Fruit fly (Drosophila melanogaster) whole organism, embryonic: ENCODE results near the gene Pss.
A peak's percentile ranks its signal among the peaks of the same experiment; 100 is the strongest.

Experiments
- Antp ChIP-seq: fragments of 200-800 bp; sonication (Bioruptor generic); optimal IDR thresholded peaks from 3 replicates; lab custom pipeline; 2016; ENCODE audit warnings: missing biosample characterization, missing genetic modification characterization
- Bgb ChIP-seq: fragments of 200-800 bp; sonication (Bioruptor generic); IDR thresholded peaks from 2 replicates; pipeline ENCODE4 v1.3.6; 2022; ENCODE audit warnings: missing biosample characterization, missing genetic modification characterization; ENCODE audit not compliant: partially characterized antibody
- CG10267 ChIP-seq: fragments of 200-800 bp; sonication (Bioruptor generic); optimal IDR thresholded peaks from 2 replicates; lab custom pipeline; 2018; ENCODE audit warnings: missing biosample characterization, mild to moderate bottlenecking, missing genetic modification characterization, moderate library complexity
- CG11696 ChIP-seq: fragments of 200-800 bp; sonication (Bioruptor generic); IDR thresholded peaks from 2 replicates; pipeline ENCODE4 v1.3.6; 2022; ENCODE audit warnings: missing biosample characterization, missing genetic modification characterization
- CG12071 ChIP-seq: fragments of 200-800 bp; sonication (Bioruptor generic); optimal IDR thresholded peaks from 3 replicates; lab custom pipeline; 2018; ENCODE audit warnings: missing biosample characterization, mild to moderate bottlenecking, missing genetic modification characterization
- CG12219 ChIP-seq: fragments of 200-800 bp; sonication (Bioruptor generic); optimal IDR thresholded peaks from 3 replicates; lab custom pipeline; 2018; ENCODE audit warnings: missing biosample characterization, mild to moderate bottlenecking, missing genetic modification characterization
- CG13296 ChIP-seq: fragments of 200-800 bp; sonication (Bioruptor generic); optimal IDR thresholded peaks from 3 replicates; lab custom pipeline; 2018; ENCODE audit warnings: missing biosample characterization, mild to moderate bottlenecking, missing genetic modification characterization
- CG17829 ChIP-seq: fragments of 200-800 bp; optimal IDR thresholded peaks from 2 replicates; lab custom pipeline; 2019; ENCODE audit warnings: missing biosample characterization, mild to moderate bottlenecking, missing genetic modification characterization, moderate library complexity
- CG17912 ChIP-seq: fragments of 200-800 bp; sonication (Bioruptor generic); optimal IDR thresholded peaks from 2 replicates; lab custom pipeline; 2018; ENCODE audit warnings: missing biosample characterization, mild to moderate bottlenecking, missing genetic modification characterization
- CG32767 ChIP-seq: fragments of 200-800 bp; sonication (Bioruptor generic); IDR thresholded peaks from 2 replicates; pipeline ENCODE4 v1.3.6; 2022; ENCODE audit warnings: missing biosample characterization, missing genetic modification characterization
- CG32772 ChIP-seq: fragments of 200-800 bp; sonication (Bioruptor generic); IDR thresholded peaks from 2 replicates; pipeline ENCODE4 v1.3.6; 2022; ENCODE audit warnings: missing biosample characterization, missing genetic modification characterization
- CG4360 ChIP-seq: fragments of 200-800 bp; sonication (Bioruptor generic); IDR thresholded peaks from 2 replicates; pipeline ENCODE4 v1.3.6; 2022; ENCODE audit warnings: missing biosample characterization, missing genetic modification characterization
- CG4730 ChIP-seq: fragments of 200-800 bp; sonication (Bioruptor generic); IDR thresholded peaks from 2 replicates; pipeline ENCODE4 v1.3.6; 2022; ENCODE audit warnings: missing biosample characterization, missing genetic modification characterization
- CG6689 ChIP-seq: fragments of 200-800 bp; sonication (Bioruptor generic); IDR thresholded peaks from 2 replicates; pipeline ENCODE4 v1.3.6; 2022; ENCODE audit warnings: missing biosample characterization, missing genetic modification characterization
- CG7745 ChIP-seq: fragments of 200-800 bp; sonication (Bioruptor generic); optimal IDR thresholded peaks from 2 replicates; lab custom pipeline; 2018; ENCODE audit warnings: missing biosample characterization, mild to moderate bottlenecking, missing genetic modification characterization, moderate library complexity
- CG9215 ChIP-seq: fragments of 200-800 bp; sonication (Bioruptor generic); IDR thresholded peaks from 2 replicates; pipeline ENCODE4 v1.3.6; 2022; ENCODE audit warnings: missing biosample characterization, missing genetic modification characterization
- Chrac-16 ChIP-seq: fragments of 200-800 bp; sonication (Bioruptor generic); optimal IDR thresholded peaks from 3 replicates; lab custom pipeline; 2016; ENCODE audit warnings: missing biosample characterization, missing genetic modification characterization
- D ChIP-seq, 2 experiments: fragments of 200-800 bp in 1 of 2; fragments of >200 bp in 1 of 2; sonication (Bioruptor generic) in 1 of 2; optimal IDR thresholded peaks; 2 replicates in 1 of 2; 3 replicates in 1 of 2; lab custom pipeline; 2017; ENCODE audit warnings: mild to moderate bottlenecking in 1 of 2, missing biosample characterization in 1 of 2, missing genetic modification characterization in 1 of 2, missing genetic modification reagents in 1 of 2
- Dbx ChIP-seq: fragments of 200-800 bp; sonication (Bioruptor generic); IDR thresholded peaks from 3 replicates; pipeline ENCODE4 v1.3.6; 2022; ENCODE audit warnings: missing biosample characterization, missing genetic modification characterization
- Dfd ChIP-seq, 2 experiments: fragments of >200 bp; optimal IDR thresholded peaks; 2 replicates each; lab custom pipeline; 2017; ENCODE audit warnings: missing biosample characterization in 2 of 2, missing genetic modification characterization in 2 of 2
- E2f1 ChIP-seq: fragments of 200-800 bp; sonication (Bioruptor generic); IDR thresholded peaks from 2 replicates; pipeline ENCODE4 v1.3.6; 2022; ENCODE audit warnings: missing biosample characterization, missing genetic modification characterization
- HmgZ ChIP-seq: fragments of 200-800 bp; sonication (Bioruptor generic); optimal IDR thresholded peaks from 2 replicates; lab custom pipeline; 2018; ENCODE audit warnings: missing biosample characterization, mild to moderate bottlenecking, missing genetic modification characterization
- Hr39 ChIP-seq: fragments of >200 bp; optimal IDR thresholded peaks from 2 replicates; lab custom pipeline; 2017
- MBD-R2 ChIP-seq: fragments of 200-800 bp; sonication (Bioruptor generic); IDR thresholded peaks from 2 replicates; pipeline ENCODE4 v1.3.6; 2022; ENCODE audit warnings: missing biosample characterization, missing genetic modification characterization
- NC2β ChIP-seq: fragments of 200-800 bp; sonication (Bioruptor generic); optimal IDR thresholded peaks from 2 replicates; lab custom pipeline; 2016; ENCODE audit warnings: missing biosample characterization, missing genetic modification characterization
- Oli ChIP-seq: fragments of 200-800 bp; sonication (Bioruptor generic); optimal IDR thresholded peaks from 2 replicates; lab custom pipeline; 2018; ENCODE audit warnings: missing biosample characterization, mild to moderate bottlenecking, missing genetic modification characterization, moderate library complexity
- Rfx ChIP-seq: fragments of 200-800 bp; sonication (Bioruptor generic); IDR thresholded peaks from 2 replicates; pipeline ENCODE4 v1.3.6; 2022; ENCODE audit warnings: missing biosample characterization, missing genetic modification characterization
- TFAM ChIP-seq: fragments of 200-800 bp; sonication (Bioruptor generic); optimal IDR thresholded peaks from 2 replicates; lab custom pipeline; 2017; ENCODE audit warnings: missing biosample characterization, missing genetic modification characterization, inconsistent platforms
- ase ChIP-seq: fragments of 200-800 bp; sonication (Bioruptor generic); IDR thresholded peaks from 3 replicates; pipeline ENCODE4 v1.3.6; 2022; ENCODE audit warnings: missing biosample characterization, missing genetic modification characterization
- bbx ChIP-seq: fragments of 200-800 bp; sonication (Bioruptor generic); IDR thresholded peaks from 2 replicates; pipeline ENCODE4 v1.3.6; 2022; ENCODE audit warnings: missing biosample characterization, missing genetic modification characterization; ENCODE audit not compliant: partially characterized antibody
- bowl ChIP-seq: fragments of 200-800 bp; sonication (Bioruptor generic); IDR thresholded peaks from 2 replicates; pipeline ENCODE4 v1.3.6; 2022; ENCODE audit warnings: missing biosample characterization, missing genetic modification characterization
- cad ChIP-seq: fragments of >200 bp; optimal IDR thresholded peaks from 2 replicates; lab custom pipeline; 2017; ENCODE audit warnings: missing biosample characterization, missing genetic modification characterization
- chm ChIP-seq: fragments of 200-800 bp; sonication (Bioruptor generic); IDR thresholded peaks from 2 replicates; pipeline ENCODE4 v1.3.6; 2022; ENCODE audit warnings: missing biosample characterization, missing genetic modification characterization
- da ChIP-seq: fragments of 200-800 bp; sonication (Bioruptor generic); optimal IDR thresholded peaks from 2 replicates; lab custom pipeline; 2016; ENCODE audit warnings: missing biosample characterization, missing genetic modification characterization
- eve ChIP-seq, 2 experiments: fragments of >200 bp; optimal IDR thresholded peaks; 2 replicates each; lab custom pipeline; 2017; ENCODE audit warnings: missing biosample characterization in 2 of 2, missing genetic modification characterization in 2 of 2
- eyg ChIP-seq: fragments of 200-800 bp; sonication (Bioruptor generic); optimal IDR thresholded peaks from 3 replicates; lab custom pipeline; 2016; ENCODE audit warnings: missing biosample characterization, missing genetic modification characterization
- fd102C ChIP-seq: fragments of 200-800 bp; sonication (Bioruptor generic); optimal IDR thresholded peaks from 2 replicates; lab custom pipeline; 2018; ENCODE audit warnings: missing biosample characterization, mild to moderate bottlenecking, missing genetic modification characterization, moderate library complexity
- fd3F ChIP-seq: fragments of 200-800 bp; sonication (Bioruptor generic); optimal IDR thresholded peaks from 2 replicates; lab custom pipeline; 2018; ENCODE audit warnings: missing biosample characterization, mild to moderate bottlenecking, missing genetic modification characterization, moderate library complexity
- fd64A ChIP-seq: fragments of 200-800 bp; sonication (Bioruptor generic); optimal IDR thresholded peaks from 3 replicates; lab custom pipeline; 2018; ENCODE audit warnings: missing biosample characterization, mild to moderate bottlenecking, missing genetic modification characterization
- gsb ChIP-seq: fragments of 200-800 bp; sonication (Bioruptor generic); IDR thresholded peaks from 2 replicates; pipeline ENCODE4 v1.3.6; 2022; ENCODE audit warnings: missing biosample characterization, missing genetic modification characterization
- kni ChIP-seq: fragments of 200-800 bp; sonication (Bioruptor generic); optimal IDR thresholded peaks from 3 replicates; lab custom pipeline; 2017; ENCODE audit warnings: mild to moderate bottlenecking, missing biosample characterization, missing genetic modification reagents, missing genetic modification characterization
- lilli ChIP-seq: fragments of 200-800 bp; sonication (Bioruptor generic); optimal IDR thresholded peaks from 3 replicates; lab custom pipeline; 2016; ENCODE audit warnings: missing biosample characterization, missing genetic modification characterization
- nerfin-1 ChIP-seq: fragments of 200-800 bp; sonication (Bioruptor generic); optimal IDR thresholded peaks from 3 replicates; lab custom pipeline; 2019; ENCODE audit warnings: missing biosample characterization, mild to moderate bottlenecking, missing genetic modification characterization, moderate library complexity
- nom ChIP-seq: fragments of 200-800 bp; sonication (Bioruptor generic); optimal IDR thresholded peaks from 2 replicates; lab custom pipeline; 2017; ENCODE audit warnings: missing biosample characterization, missing genetic modification characterization, mild to moderate bottlenecking, moderate library complexity, missing genetic modification reagents
- rib ChIP-seq: fragments of 200-800 bp; sonication (Bioruptor generic); IDR thresholded peaks from 2 replicates; pipeline ENCODE4 v1.3.6; 2022; ENCODE audit warnings: missing biosample characterization, missing genetic modification characterization
- schlank ChIP-seq: fragments of 200-800 bp; sonication (Bioruptor generic); optimal IDR thresholded peaks from 2 replicates; lab custom pipeline; 2018; ENCODE audit warnings: missing biosample characterization, mild to moderate bottlenecking, missing genetic modification characterization
- sens ChIP-seq: fragments of 200-800 bp; sonication (Bioruptor generic); peaks from one replicate; lab custom pipeline; 2016; ENCODE audit warnings: missing biosample characterization, missing genetic modification characterization
- slp2 ChIP-seq: fragments of 200-800 bp; sonication (Bioruptor generic); optimal IDR thresholded peaks from 2 replicates; lab custom pipeline; 2016; ENCODE audit warnings: missing biosample characterization, missing genetic modification characterization
- sqz ChIP-seq: fragments of 200-800 bp; sonication (Bioruptor generic); optimal IDR thresholded peaks from 3 replicates; lab custom pipeline; 2018; ENCODE audit warnings: missing biosample characterization, mild to moderate bottlenecking, missing genetic modification characterization
- tin ChIP-seq: fragments of 200-800 bp; sonication (Bioruptor generic); optimal IDR thresholded peaks from 3 replicates; lab custom pipeline; 2016; ENCODE audit warnings: missing biosample characterization, missing genetic modification characterization
- zfh2 ChIP-seq: fragments of 200-800 bp; sonication (Bioruptor generic); optimal IDR thresholded peaks from 2 replicates; lab custom pipeline; 2016; ENCODE audit warnings: missing biosample characterization, missing genetic modification characterization

Gene Pss

DNA sequence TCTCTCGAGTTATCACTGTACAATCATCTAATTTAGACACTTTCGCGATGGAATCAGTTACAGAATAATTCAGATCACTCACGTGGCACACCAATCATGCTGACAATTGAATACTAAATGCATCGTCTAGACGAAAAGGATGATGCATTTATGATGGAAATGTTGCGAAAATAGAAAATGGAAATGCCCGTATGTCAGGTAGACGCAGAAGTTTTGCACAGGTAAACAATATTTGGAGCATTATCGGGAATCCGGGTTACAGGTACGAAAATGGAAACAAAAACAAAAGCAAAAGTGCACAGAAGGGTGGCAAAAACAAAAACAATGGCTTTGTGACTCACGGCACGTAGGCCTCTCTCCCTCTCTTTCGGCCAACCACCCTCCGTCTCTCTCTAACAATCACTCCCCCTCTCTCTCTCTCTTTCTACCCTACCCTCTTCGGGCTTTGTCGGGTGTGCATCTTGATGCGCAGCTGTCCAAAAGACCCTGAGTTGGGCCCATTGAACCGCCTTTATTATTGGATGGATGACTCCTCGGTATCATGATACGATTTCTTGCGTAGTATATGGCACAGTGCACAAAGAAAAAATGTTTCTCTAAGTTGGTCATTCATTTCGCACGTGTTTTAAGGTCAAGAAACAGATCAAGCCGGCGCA, 8.7 kb downstream of the Pss start (continued):
- TF ChIP-seq cad (GFP tag; lab: Kevin White, UChicago) (peak; percentile 46), Hr39 (lab: Kevin White, UChicago) (no peak), sqz (GFP tag; lab: Kevin White, UChicago) (no peak), tin (GFP tag; lab: Kevin White, UChicago) (no peak), nerfin-1 (tag; lab: Kevin White, UChicago) (peak; percentile 14), CG11696 (GFP tag; lab: Robert Waterston, UW) (no peak), rib (peak; percentile 45; the same call in 1 of the 2 replicates), CG17912 (GFP tag; lab: Kevin White, UChicago) (no peak), D (optimal IDR thresholded peaks at IDR 0.05; lab: Kevin White, UChicago) (peak; percentile 74), D (GFP tag; optimal IDR thresholded peaks at IDR 0.05; lab: Kevin White, UChicago) (no peak), lilli (no peak), eve (GFP tag; optimal IDR thresholded peaks at IDR 0.05; lab: Kevin White, UChicago) (no peak), Antp (GFP tag; lab: Kevin White, UChicago) (no peak), kni (peak; percentile 49), CG12071 (GFP tag; lab: Kevin White, UChicago) (peak; percentile 31), bbx (GFP tag; lab: Robert Waterston, UW) (no peak; the same call in 1 of the 2 replicates), CG12219 (GFP tag; lab: Kevin White, UChicago) (no peak), CG6689 (GFP tag; lab: Robert Waterston, UW) (no peak), CG4360 (GFP tag; lab: Robert Waterston, UW) (peak; percentile 45; the same call in 1 of the 2 replicates), CG32772 (GFP tag; lab: Robert Waterston, UW) (no peak), eyg (GFP tag; lab: Kevin White, UChicago) (no peak), Bgb (no peak), schlank (tag; lab: Kevin White, UChicago) (no peak), ase (GFP tag; lab: Robert Waterston, UW) (no peak), fd102C (GFP tag; lab: Kevin White, UChicago) (no peak), Dbx (no peak), CG4730 (GFP tag; lab: Robert Waterston, UW) (no peak), CG7745 (no peak), CG10267 (no peak), sens (GFP tag; lab: Kevin White, UChicago) (peak; percentile 64), CG9215 (GFP tag; lab: Robert Waterston, UW) (no peak), MBD-R2 (GFP tag; lab: Robert Waterston, UW) (no peak), NC2β (GFP tag; lab: Kevin White, UChicago) (no peak), Rfx (GFP tag; lab: Robert Waterston, UW) (no peak), zfh2 (no peak), fd64A (no peak), E2f1 (GFP tag; lab: Robert Waterston, UW) (no peak), fd3F (GFP tag; lab: Kevin White, UChicago) (no peak), slp2 (GFP tag; lab: Kevin White, UChicago) (no peak), nom (peak; percentile 27), TFAM (GFP tag; lab: Kevin White, UChicago) (no peak), Dfd (GFP tag; optimal IDR thresholded peaks at IDR 0.05; lab: Kevin White, UChicago) (no peak), gsb (GFP tag; lab: Robert Waterston, UW) (no peak), bowl (GFP tag; lab: Robert Waterston, UW) (no peak), Chrac-16 (no peak), HmgZ (no peak), da (peak; percentile 54), Oli (no peak), CG13296 (no peak), CG17829 (tag; lab: Kevin White, UChicago) (no peak), chm (GFP tag; lab: Robert Waterston, UW) (no peak), CG32767 (GFP tag; lab: Robert Waterston, UW) (no peak)
